Worm (Caenorhabditis elegans) whole organism, L4 larva: ENCODE results near the gene srz-64.

Source experiments
- D1046.2 ChIP-seq: fragments of 200-800 bp; sonication (Bioruptor generic); IDR thresholded peaks from 2 replicates; pipeline ENCODE4 v1.3.6; 2022; ENCODE audit warnings: missing genetic modification characterization, missing compliant biosample characterization
- F10B5.3 ChIP-seq: sonication (generic microtip); optimal IDR thresholded peaks from 2 replicates; lab custom pipeline; 2016; ENCODE audit warnings: mild to moderate bottlenecking, missing genetic modification characterization, missing compliant biosample characterization
- F26F4.8 ChIP-seq: fragments of 200-800 bp; sonication (Bioruptor generic); conservative IDR thresholded peaks from 2 replicates; pipeline ENCODE4 v1.3.6; 2022; ENCODE audit warnings: missing genetic modification characterization, missing compliant biosample characterization
- F44E2.7 ChIP-seq: fragments of 200-800 bp; sonication (Bioruptor generic); IDR thresholded peaks from 2 replicates; pipeline ENCODE4 v2.1.2; 2022; ENCODE audit warnings: missing genetic modification characterization, missing compliant biosample characterization
- F49E8.2 ChIP-seq: sonication (generic microtip); optimal IDR thresholded peaks from 2 replicates; lab custom pipeline; 2016; ENCODE audit warnings: missing compliant biosample characterization, mild to moderate bottlenecking, missing genetic modification characterization, borderline replicate concordance
- T20F7.1 ChIP-seq: fragments of 200-800 bp; sonication (Bioruptor generic); optimal IDR thresholded peaks from 2 replicates; lab custom pipeline; 2018; ENCODE audit warnings: mild to moderate bottlenecking, missing genetic modification characterization, missing compliant biosample characterization
- ZK337.2 ChIP-seq: fragments of 200-800 bp; sonication (Bioruptor generic); IDR thresholded peaks from 2 replicates; pipeline ENCODE4 v1.3.6; 2022; ENCODE audit warnings: missing genetic modification reagents, missing genetic modification characterization, missing compliant biosample characterization
- aly-2 ChIP-seq: sonication (generic microtip); optimal IDR thresholded peaks from 2 replicates; lab custom pipeline; 2018; ENCODE audit warnings: missing biosample characterization, missing genetic modification characterization
- arid-1 ChIP-seq: fragments of 200-800 bp; sonication (Bioruptor generic); conservative IDR thresholded peaks from 2 replicates; pipeline ENCODE4 v1.3.6; 2022; ENCODE audit warnings: missing genetic modification reagents, missing genetic modification characterization, missing compliant biosample characterization
- ceh-62 ChIP-seq: sonication (generic microtip); optimal IDR thresholded peaks from 2 replicates; lab custom pipeline; 2017; ENCODE audit warnings: missing biosample characterization, missing genetic modification characterization
- ces-1 ChIP-seq: fragments of 150-350 bp; sonication (generic microtip); optimal IDR thresholded peaks from 4 replicates; lab custom pipeline; 2014; ENCODE audit warnings: missing biosample characterization, missing genetic modification reagents, missing genetic modification characterization
- daf-19 ChIP-seq: fragments of 200-800 bp; sonication (Bioruptor generic); conservative IDR thresholded peaks from 2 replicates; pipeline ENCODE4 v1.3.6; 2022; ENCODE audit warnings: missing genetic modification characterization, missing compliant biosample characterization
- dmd-8 ChIP-seq: fragments of 200-800 bp; sonication (Bioruptor generic); IDR thresholded peaks from 2 replicates; pipeline ENCODE4 v1.3.6; 2022; ENCODE audit warnings: missing genetic modification characterization, missing compliant biosample characterization
- dmd-9 ChIP-seq: fragments of 200-800 bp; sonication (Bioruptor generic); IDR thresholded peaks from 2 replicates; pipeline ENCODE4 v1.3.6; 2022; ENCODE audit warnings: missing genetic modification reagents, missing genetic modification characterization, missing compliant biosample characterization
- dpl-1 ChIP-seq: fragments of 150-350 bp; optimal IDR thresholded peaks from 2 replicates; lab custom pipeline; 2014; ENCODE audit warnings: missing biosample characterization, missing genetic modification reagents, missing genetic modification characterization
- dve-1 ChIP-seq: sonication (generic microtip); optimal IDR thresholded peaks from 2 replicates; lab custom pipeline; 2017; ENCODE audit warnings: antibody characterized with exemption, mild to moderate bottlenecking, missing genetic modification characterization, missing compliant biosample characterization; ENCODE audit not compliant: insufficient read depth
- egl-43 ChIP-seq: fragments of 200-800 bp; sonication (Bioruptor generic); IDR thresholded peaks from 2 replicates; pipeline ENCODE4 v1.3.6; 2022; ENCODE audit warnings: missing genetic modification reagents, missing genetic modification characterization, missing compliant biosample characterization
- hif-1 ChIP-seq, 2 experiments: sonication (generic microtip); optimal IDR thresholded peaks; 2 replicates each; lab custom pipeline; 2016 to 2017; ENCODE audit warnings: missing compliant biosample characterization in 2 of 2, missing genetic modification characterization in 2 of 2, missing genetic modification reagents in 2 of 2, missing genotype in 2 of 2, mild to moderate bottlenecking in 1 of 2
- hlh-11 ChIP-seq: fragments of 200-800 bp; sonication (Bioruptor generic); optimal IDR thresholded peaks from 2 replicates; lab custom pipeline; 2018; ENCODE audit warnings: mild to moderate bottlenecking, missing genetic modification characterization, missing compliant biosample characterization
- hlh-30 ChIP-seq: sonication (generic microtip); optimal IDR thresholded peaks from 2 replicates; lab custom pipeline; 2017; ENCODE audit warnings: antibody characterized with exemption, mild to moderate bottlenecking, missing genetic modification characterization, missing compliant biosample characterization; ENCODE audit not compliant: insufficient read depth
- hmg-1.1 ChIP-seq: fragments of 200-800 bp; sonication (Bioruptor generic); IDR thresholded peaks from 2 replicates; pipeline ENCODE4 v1.3.6; 2022; ENCODE audit warnings: missing genetic modification reagents, missing genetic modification characterization, missing compliant biosample characterization
- jun-1 ChIP-seq: fragments of 150-350 bp; optimal IDR thresholded peaks from 2 replicates; lab custom pipeline; 2014; ENCODE audit warnings: missing biosample characterization, missing genetic modification reagents, missing genetic modification characterization
- lin-1 ChIP-seq: fragments of 200-800 bp; sonication (Bioruptor generic); IDR thresholded peaks from 2 replicates; pipeline ENCODE4 v1.3.6; 2022; ENCODE audit warnings: missing genetic modification reagents, missing genetic modification characterization, missing compliant biosample characterization
- lin-29 ChIP-seq: fragments of 200-800 bp; sonication (Bioruptor generic); IDR thresholded peaks from 2 replicates; pipeline ENCODE4 v1.3.6; 2022; ENCODE audit warnings: missing genetic modification reagents, missing genetic modification characterization, missing compliant biosample characterization
- mdl-1 ChIP-seq, 2 experiments: fragments of 150-350 bp in 1 of 2; sonication (generic microtip) in 1 of 2; optimal IDR thresholded peaks; 2 replicates each; lab custom pipeline; 2014 to 2017; ENCODE audit warnings: missing biosample characterization in 2 of 2, missing genetic modification characterization in 2 of 2
- mdt-29 ChIP-seq: fragments of 200-800 bp; sonication (Bioruptor generic); IDR thresholded peaks from 2 replicates; pipeline ENCODE4 v1.3.6; 2022; ENCODE audit warnings: missing genetic modification reagents, missing genetic modification characterization, missing compliant biosample characterization
- mxl-2 ChIP-seq: fragments of 200-800 bp; sonication (Bioruptor generic); conservative IDR thresholded peaks from 2 replicates; pipeline ENCODE4 v1.3.6; 2022; ENCODE audit warnings: missing genetic modification reagents, missing genetic modification characterization, missing compliant biosample characterization
- mxl-3 ChIP-seq: fragments of 200-800 bp; sonication (Bioruptor generic); optimal IDR thresholded peaks from 2 replicates; lab custom pipeline; 2018; ENCODE audit warnings: mild to moderate bottlenecking, missing genetic modification characterization, missing compliant biosample characterization
- nhr-10 ChIP-seq: fragments of 150-350 bp; optimal IDR thresholded peaks from 2 replicates; lab custom pipeline; 2014; ENCODE audit warnings: missing biosample characterization, missing genetic modification characterization
- nhr-102 ChIP-seq: sonication (generic microtip); optimal IDR thresholded peaks from 2 replicates; lab custom pipeline; 2016; ENCODE audit warnings: mild to moderate bottlenecking, missing genetic modification characterization, moderate library complexity, missing compliant biosample characterization
- nhr-111 ChIP-seq: fragments of 200-800 bp; sonication (Bioruptor generic); optimal IDR thresholded peaks from 2 replicates; lab custom pipeline; 2018; ENCODE audit warnings: mild to moderate bottlenecking, missing genetic modification characterization, missing compliant biosample characterization
- nhr-237 ChIP-seq: sonication (generic microtip); optimal IDR thresholded peaks from 2 replicates; lab custom pipeline; 2017; ENCODE audit warnings: missing biosample characterization, missing genetic modification characterization
- nhr-42 ChIP-seq: fragments of 200-800 bp; sonication (Bioruptor generic); IDR thresholded peaks from 2 replicates; pipeline ENCODE4 v1.3.6; 2022; ENCODE audit warnings: missing genetic modification characterization, missing compliant biosample characterization
- nhr-48 ChIP-seq: sonication (generic microtip); optimal IDR thresholded peaks from 2 replicates; lab custom pipeline; 2016; ENCODE audit warnings: mild to moderate bottlenecking, missing genetic modification characterization, missing compliant biosample characterization
- nhr-6 ChIP-seq: fragments of 150-350 bp; optimal IDR thresholded peaks from 2 replicates; lab custom pipeline; 2014; ENCODE audit warnings: missing biosample characterization, missing genetic modification characterization
- nhr-77 ChIP-seq: fragments of 150-350 bp; optimal IDR thresholded peaks from 2 replicates; lab custom pipeline; 2014; ENCODE audit warnings: missing biosample characterization, missing genetic modification characterization
- php-3 ChIP-seq: fragments of 200-800 bp; sonication (Bioruptor generic); IDR thresholded peaks from 2 replicates; pipeline ENCODE4 v1.3.6; 2022; ENCODE audit warnings: missing genetic modification reagents, missing genetic modification characterization, missing compliant biosample characterization
- saeg-2 ChIP-seq: fragments of 200-800 bp; sonication (Bioruptor generic); IDR thresholded peaks from 2 replicates; pipeline ENCODE4 v1.3.6; 2022; ENCODE audit warnings: missing genetic modification reagents, missing genetic modification characterization, missing compliant biosample characterization
- set-16 ChIP-seq: fragments of 200-800 bp; sonication (Bioruptor generic); IDR thresholded peaks from 2 replicates; pipeline ENCODE4 v1.3.6; 2022; ENCODE audit warnings: missing genetic modification reagents, missing genetic modification characterization, missing compliant biosample characterization
- snpc-1.2 ChIP-seq: fragments of 200-800 bp; sonication (Bioruptor generic); IDR thresholded peaks from 2 replicates; pipeline ENCODE4 v1.3.6; 2022; ENCODE audit warnings: missing genetic modification reagents, missing genetic modification characterization, missing compliant biosample characterization
- spr-1 ChIP-seq: sonication (generic microtip); optimal IDR thresholded peaks from 2 replicates; lab custom pipeline; 2016; ENCODE audit warnings: mild to moderate bottlenecking, missing genetic modification characterization, missing compliant biosample characterization
- unc-39 ChIP-seq: sonication (generic microtip); optimal IDR thresholded peaks from 2 replicates; lab custom pipeline; 2017; ENCODE audit warnings: missing biosample characterization, missing genetic modification characterization
- vab-7 ChIP-seq: fragments of 200-800 bp; sonication (Bioruptor generic); IDR thresholded peaks from 2 replicates; pipeline ENCODE4 v1.3.6; 2022; ENCODE audit warnings: missing genetic modification reagents, missing genetic modification characterization, missing compliant biosample characterization
- zag-1 ChIP-seq: fragments of 150-350 bp; optimal IDR thresholded peaks from 2 replicates; lab custom pipeline; 2014; ENCODE audit warnings: missing biosample characterization, missing genetic modification characterization
- zfp-2 ChIP-seq: sonication (generic microtip); optimal IDR thresholded peaks from 2 replicates; lab custom pipeline; 2016; ENCODE audit warnings: mild to moderate bottlenecking, missing genetic modification characterization, missing compliant biosample characterization

srz-64 gene

ce11 chrII:1246855-1247259 lies 46.2 kb downstream of the srz-64 start (continued):
- TF ChIP-seq nhr-111 (GFP tag; lab: Kevin White, UChicago), result no peak
- peak; percentile 88 for TF ChIP-seq saeg-2 (GFP tag; lab: Robert Waterston, UW)
- TF ChIP-seq dmd-8, result 0 out of 2 replicates have a peak, but pooled peaks have one; percentile 30
- peak; percentile 93 for TF ChIP-seq hmg-1.1 (GFP tag; lab: Robert Waterston, UW)
- TF ChIP-seq zag-1 (tag; lab: Kevin White, UChicago), result no peak
- no peak for TF ChIP-seq ZK337.2 (GFP tag; lab: Robert Waterston, UW)
- TF ChIP-seq mxl-2 (GFP tag; lab: Robert Waterston, UW), result no peak
- peak; percentile 97 for TF ChIP-seq nhr-48 (tag; lab: Kevin White, UChicago)
- TF ChIP-seq spr-1 (tag; lab: Kevin White, UChicago), result peak; percentile 85
- TF ChIP-seq aly-2 (tag; lab: Kevin White, UChicago), result no peak
- no peak for TF ChIP-seq mdt-29
- TF ChIP-seq F49E8.2, result no peak
- peak; percentile 84 for TF ChIP-seq nhr-102 (tag; lab: Kevin White, UChicago)

- TF ChIP-seq php-3 (GFP tag; lab: Robert Waterston, UW) (no peak), vab-7 (no peak), F44E2.7 (no peak), nhr-237 (tag; lab: Kevin White, UChicago) (no peak)
- TF ChIP-seq, all 104 proteins: peak for 0
Measured at ce11 chrII:1245783-1246182, 47.3 kb downstream of the srz-64 start.

ce11 chrII:1244420-1244959 lies 48.6 kb downstream of the srz-64 start:
- TF ChIP-seq D1046.2 (GFP tag; lab: Robert Waterston, UW) (no peak), nhr-102 (tag; lab: Kevin White, UChicago) (peak; percentile 12), hlh-11 (peak; percentile 50), F26F4.8 (GFP tag; lab: Robert Waterston, UW) (no peak), arid-1 (no peak), T20F7.1 (no peak), nhr-10 (tag; lab: Kevin White, UChicago) (no peak), hlh-30 (tag; lab: Kevin White, UChicago) (peak; percentile 11), mdl-1 (tag; optimal IDR thresholded peaks at IDR 0.05; lab: Kevin White, UChicago) (peak in 1 of 2 experiments; percentile 18), dve-1 (no peak), egl-43 (GFP tag; lab: Robert Waterston, UW) (0 out of 2 replicates have a peak, but pooled peaks have one; percentile 32), ceh-62 (tag; lab: Kevin White, UChicago) (no peak), F10B5.3 (tag; lab: Kevin White, UChicago) (no peak), lin-29 (no peak), saeg-2 (GFP tag; lab: Robert Waterston, UW) (0 out of 2 replicates have a peak, but pooled peaks have one; percentile 30), jun-1 (tag; lab: Kevin White, UChicago) (no peak), set-16 (GFP tag; lab: Robert Waterston, UW) (peak; percentile 20; the same call in 1 of the 2 replicates), hif-1 (tag; optimal IDR thresholded peaks at IDR 0.05; lab: Kevin White, UChicago) (no peak), unc-39 (tag; lab: Kevin White, UChicago) (no peak), mxl-3 (GFP tag; lab: Kevin White, UChicago) (peak; percentile 91), php-3 (GFP tag; lab: Robert Waterston, UW) (no peak)

ce11 chrII:1242475-1242874 lies 50.6 kb downstream of the srz-64 start:
- TF ChIP-seq hlh-11 (peak; percentile 71), nhr-6 (tag; lab: Kevin White, UChicago) (peak; percentile 53), zfp-2 (tag; lab: Kevin White, UChicago) (no peak), mdl-1 (tag; optimal IDR thresholded peaks at IDR 0.05; lab: Kevin White, UChicago) (peak in 1 of 2 experiments; percentile 63), dmd-9 (GFP tag; lab: Robert Waterston, UW) (no peak), daf-19 (GFP tag; lab: Robert Waterston, UW) (no peak), egl-43 (GFP tag; lab: Robert Waterston, UW) (peak; percentile 50; the same call in 1 of the 2 replicates), lin-1 (GFP tag; lab: Robert Waterston, UW) (no peak), arid-1 (no peak), mxl-3 (GFP tag; lab: Kevin White, UChicago) (peak; percentile 47), nhr-77 (no peak), dpl-1 (GFP tag; lab: Kevin White, UChicago) (no peak), ces-1 (no peak), ceh-62 (tag; lab: Kevin White, UChicago) (no peak), F49E8.2 (no peak), nhr-42 (GFP tag; lab: Robert Waterston, UW) (peak; percentile 46; the same call in 1 of the 2 replicates), set-16 (GFP tag; lab: Robert Waterston, UW) (peak; percentile 26; the same call in 1 of the 2 replicates), snpc-1.2 (GFP tag; lab: Robert Waterston, UW) (no peak)
